Fruit fly (Drosophila melanogaster) whole organism, embryonic: ENCODE data around the gene CG1622.

Experiments
- Asciz ChIP-seq: fragments of 200-800 bp; sonication (Bioruptor generic); optimal IDR thresholded peaks from 2 replicates; lab custom pipeline; 2017; ENCODE audit warnings: missing biosample characterization, mild to moderate bottlenecking, missing genetic modification characterization, missing genetic modification reagents
- CG10462 ChIP-seq: fragments of 200-800 bp; sonication (Bioruptor generic); optimal IDR thresholded peaks from 2 replicates; lab custom pipeline; 2016; ENCODE audit warnings: missing biosample characterization, missing genetic modification characterization
- CG13287 ChIP-seq: fragments of 200-800 bp; sonication (Bioruptor generic); IDR thresholded peaks from 2 replicates; pipeline ENCODE4 v1.3.6; 2022; ENCODE audit warnings: missing biosample characterization, missing genetic modification characterization; ENCODE audit not compliant: partially characterized antibody
- CG15479 ChIP-seq: fragments of 200-800 bp; sonication (Bioruptor generic); optimal IDR thresholded peaks from 3 replicates; lab custom pipeline; 2019; ENCODE audit warnings: missing biosample characterization, mild to moderate bottlenecking, missing genetic modification characterization, moderate library complexity
- CG15601 ChIP-seq: fragments of 200-800 bp; sonication (Bioruptor generic); optimal IDR thresholded peaks from 3 replicates; lab custom pipeline; 2019; ENCODE audit warnings: missing biosample characterization, mild to moderate bottlenecking, missing genetic modification characterization, moderate library complexity
- CG16863 ChIP-seq: fragments of 200-800 bp; sonication (Bioruptor generic); optimal IDR thresholded peaks from 3 replicates; lab custom pipeline; 2016; ENCODE audit warnings: missing biosample characterization, missing genetic modification characterization
- CG17186 ChIP-seq: fragments of 200-800 bp; sonication (Bioruptor generic); optimal IDR thresholded peaks from 3 replicates; lab custom pipeline; 2017; ENCODE audit warnings: missing biosample characterization, missing genetic modification reagents, missing genetic modification characterization
- CG17328 ChIP-seq: fragments of 200-800 bp; sonication (Bioruptor generic); IDR thresholded peaks from 2 replicates; pipeline ENCODE4 v1.3.6; 2022; ENCODE audit warnings: missing biosample characterization, missing genetic modification characterization
- CG18011 ChIP-seq: fragments of 200-800 bp; sonication (Bioruptor generic); optimal IDR thresholded peaks from 2 replicates; lab custom pipeline; 2017; ENCODE audit warnings: missing biosample characterization, missing genetic modification characterization, mild to moderate bottlenecking, moderate library complexity, missing genotype
- CG18262 ChIP-seq: fragments of 200-800 bp; optimal IDR thresholded peaks from 3 replicates; lab custom pipeline; 2019; ENCODE audit warnings: missing biosample characterization, mild to moderate bottlenecking, missing genetic modification characterization, moderate library complexity
- CG2120 ChIP-seq: fragments of 200-800 bp; sonication (Bioruptor generic); optimal IDR thresholded peaks from 3 replicates; lab custom pipeline; 2016; ENCODE audit warnings: missing biosample characterization, missing genetic modification characterization
- CG32767 ChIP-seq: fragments of 200-800 bp; sonication (Bioruptor generic); IDR thresholded peaks from 2 replicates; pipeline ENCODE4 v1.3.6; 2022; ENCODE audit warnings: missing biosample characterization, missing genetic modification characterization
- CG34376 ChIP-seq: fragments of 200-800 bp; sonication (Bioruptor generic); optimal IDR thresholded peaks from 2 replicates; lab custom pipeline; 2018; ENCODE audit warnings: missing biosample characterization, mild to moderate bottlenecking, missing genetic modification characterization
- CG4328 ChIP-seq: fragments of 200-800 bp; sonication (Bioruptor generic); optimal IDR thresholded peaks from 3 replicates; lab custom pipeline; 2017; ENCODE audit warnings: missing biosample characterization, missing genetic modification reagents, missing genetic modification characterization
- CG6175 ChIP-seq: fragments of 200-800 bp; sonication (Bioruptor generic); IDR thresholded peaks from 3 replicates; pipeline ENCODE4 v1.3.6; 2022; ENCODE audit warnings: missing biosample characterization, missing genetic modification characterization
- CG6254 ChIP-seq: fragments of 200-800 bp; sonication (Bioruptor generic); optimal IDR thresholded peaks from 3 replicates; lab custom pipeline; 2017; ENCODE audit warnings: mild to moderate bottlenecking, missing biosample characterization, missing genetic modification reagents, missing genetic modification characterization
- CG7357 ChIP-seq: fragments of 200-800 bp; sonication (Bioruptor generic); IDR thresholded peaks from 3 replicates; pipeline ENCODE4 v1.3.6; 2022; ENCODE audit warnings: missing biosample characterization, missing genetic modification characterization
- CG7963 ChIP-seq: fragments of 200-800 bp; sonication (Bioruptor generic); IDR thresholded peaks from 3 replicates; pipeline ENCODE4 v1.3.6; 2022; ENCODE audit warnings: missing biosample characterization, missing genetic modification characterization; ENCODE audit not compliant: partially characterized antibody
- CG8944 ChIP-seq: fragments of 200-800 bp; sonication (Bioruptor generic); optimal IDR thresholded peaks from 3 replicates; lab custom pipeline; 2016; ENCODE audit warnings: missing biosample characterization, missing genetic modification characterization
- CG9437 ChIP-seq: fragments of 200-800 bp; sonication (Bioruptor generic); optimal IDR thresholded peaks from 2 replicates; lab custom pipeline; 2018; ENCODE audit warnings: missing biosample characterization, mild to moderate bottlenecking, missing genetic modification characterization
- CG9609 ChIP-seq: fragments of 200-800 bp; sonication (Bioruptor generic); optimal IDR thresholded peaks from 3 replicates; lab custom pipeline; 2016; ENCODE audit warnings: missing biosample characterization, missing genetic modification characterization
- Camta ChIP-seq: fragments of 200-800 bp; sonication (Bioruptor generic); optimal IDR thresholded peaks from 2 replicates; lab custom pipeline; 2016; ENCODE audit warnings: missing biosample characterization, missing genetic modification characterization
- Ets65A ChIP-seq: fragments of 200-800 bp; sonication (Bioruptor generic); peaks from one replicate; lab custom pipeline; 2016; ENCODE audit warnings: missing biosample characterization, missing genetic modification characterization
- Hmr ChIP-seq: fragments of 200-800 bp; sonication (Bioruptor generic); optimal IDR thresholded peaks from 3 replicates; lab custom pipeline; 2017; ENCODE audit warnings: mild to moderate bottlenecking, missing biosample characterization, missing genetic modification reagents, missing genetic modification characterization
- NK7.1 ChIP-seq: fragments of 200-800 bp; sonication (Bioruptor generic); optimal IDR thresholded peaks from 3 replicates; lab custom pipeline; 2016; ENCODE audit warnings: missing biosample characterization, missing genetic modification characterization
- Optix ChIP-seq: fragments of 200-800 bp; sonication (Bioruptor generic); IDR thresholded peaks from 3 replicates; pipeline ENCODE4 v1.3.6; 2022; ENCODE audit warnings: missing biosample characterization, missing genetic modification characterization
- amos ChIP-seq: fragments of 200-800 bp; sonication (Bioruptor generic); IDR thresholded peaks from 2 replicates; pipeline ENCODE4 v1.3.6; 2022; ENCODE audit warnings: missing biosample characterization, missing genetic modification characterization; ENCODE audit not compliant: partially characterized antibody
- ara ChIP-seq: fragments of 200-800 bp; sonication (Bioruptor generic); IDR thresholded peaks from 2 replicates; pipeline ENCODE4 v1.3.6; 2022; ENCODE audit warnings: missing biosample characterization, missing genetic modification characterization
- ash1 ChIP-seq: fragments of 200-800 bp; sonication (Bioruptor generic); optimal IDR thresholded peaks from 2 replicates; lab custom pipeline; 2018; ENCODE audit warnings: missing biosample characterization, mild to moderate bottlenecking, missing genetic modification characterization
- bcd ChIP-seq: fragments of 200-800 bp; sonication (Bioruptor generic); optimal IDR thresholded peaks from 2 replicates; lab custom pipeline; 2017; ENCODE audit warnings: missing biosample characterization, mild to moderate bottlenecking, missing genetic modification characterization
- bsh ChIP-seq, 2 experiments: fragments of 200-800 bp; sonication (Bioruptor generic); optimal IDR thresholded peaks; 2 replicates each; lab custom pipeline; 2017 to 2018; ENCODE audit warnings: mild to moderate bottlenecking in 2 of 2, missing biosample characterization in 2 of 2, missing genetic modification characterization in 2 of 2, moderate library complexity in 1 of 2
- chinmo ChIP-seq: fragments of 200-800 bp; sonication (Bioruptor generic); IDR thresholded peaks from 4 replicates; pipeline ENCODE4 v1.3.6; 2022; ENCODE audit warnings: missing biosample characterization, missing genetic modification characterization; ENCODE audit not compliant: partially characterized antibody
- chn ChIP-seq: fragments of 200-800 bp; sonication (Bioruptor generic); optimal IDR thresholded peaks from 2 replicates; lab custom pipeline; 2016; ENCODE audit warnings: missing biosample characterization, missing genetic modification characterization
- croc ChIP-seq: fragments of 200-800 bp; sonication (Bioruptor generic); conservative IDR thresholded peaks from 3 replicates; pipeline ENCODE4 v1.3.6; 2022; ENCODE audit warnings: missing biosample characterization, missing genetic modification characterization
- danr ChIP-seq: fragments of 200-800 bp; sonication (Bioruptor generic); IDR thresholded peaks from 2 replicates; pipeline ENCODE4 v1.3.6; 2022; ENCODE audit warnings: missing biosample characterization, missing genetic modification characterization
- grau ChIP-seq: fragments of 200-800 bp; optimal IDR thresholded peaks from 3 replicates; lab custom pipeline; 2019; ENCODE audit warnings: missing biosample characterization, mild to moderate bottlenecking, missing genetic modification characterization, moderate library complexity
- gsb-n ChIP-seq: fragments of 200-800 bp; sonication (Bioruptor generic); optimal IDR thresholded peaks from 3 replicates; lab custom pipeline; 2018; ENCODE audit warnings: missing biosample characterization, mild to moderate bottlenecking, missing genetic modification characterization
- ham ChIP-seq: fragments of 200-800 bp; sonication (Bioruptor generic); IDR thresholded peaks from 2 replicates; pipeline ENCODE4 v1.3.6; 2022; ENCODE audit warnings: missing biosample characterization, missing genetic modification characterization
- hbn ChIP-seq: fragments of 200-800 bp; sonication (Bioruptor generic); IDR thresholded peaks from 2 replicates; pipeline ENCODE4 v1.3.6; 2022; ENCODE audit warnings: missing biosample characterization, missing genetic modification characterization; ENCODE audit not compliant: partially characterized antibody
- insv ChIP-seq, 2 experiments: fragments of 200-800 bp; sonication (Bioruptor generic); optimal IDR thresholded peaks; 3 replicates each; lab custom pipeline; 2016 to 2018; ENCODE audit warnings: missing biosample characterization in 2 of 2, missing genetic modification characterization in 2 of 2
- jigr1 ChIP-seq: fragments of 200-800 bp; sonication (Bioruptor generic); IDR thresholded peaks from 3 replicates; pipeline ENCODE4 v1.3.6; 2022; ENCODE audit warnings: missing biosample characterization, missing genetic modification characterization
- org-1 ChIP-seq: fragments of 200-800 bp; sonication (Bioruptor generic); optimal IDR thresholded peaks from 2 replicates; lab custom pipeline; 2017; ENCODE audit warnings: missing biosample characterization, missing genetic modification characterization
- pb ChIP-seq: fragments of 200-800 bp; sonication (Bioruptor generic); optimal IDR thresholded peaks from 3 replicates; lab custom pipeline; 2016; ENCODE audit warnings: missing biosample characterization, missing genetic modification characterization
- peb ChIP-seq: fragments of 200-800 bp; sonication (Bioruptor generic); IDR thresholded peaks from 2 replicates; pipeline ENCODE4 v1.3.6; 2022; ENCODE audit warnings: missing biosample characterization, missing genetic modification characterization
- psq ChIP-seq: fragments of 200-800 bp; sonication (Bioruptor generic); optimal IDR thresholded peaks from 2 replicates; lab custom pipeline; 2017; ENCODE audit warnings: missing biosample characterization, missing genetic modification characterization
- row ChIP-seq: fragments of 200-800 bp; sonication (Bioruptor generic); IDR thresholded peaks from 3 replicates; pipeline ENCODE4 v1.3.6; 2022; ENCODE audit warnings: missing biosample characterization, missing genetic modification characterization
- run ChIP-seq: fragments of 200-800 bp; sonication (Bioruptor generic); optimal IDR thresholded peaks from 3 replicates; lab custom pipeline; 2018; ENCODE audit warnings: missing biosample characterization, mild to moderate bottlenecking, missing genetic modification characterization
- schlank ChIP-seq: fragments of 200-800 bp; sonication (Bioruptor generic); optimal IDR thresholded peaks from 2 replicates; lab custom pipeline; 2018; ENCODE audit warnings: missing biosample characterization, mild to moderate bottlenecking, missing genetic modification characterization
- sna ChIP-seq: fragments of 200-800 bp; sonication (Bioruptor generic); IDR thresholded peaks from 2 replicates; pipeline ENCODE4 v1.3.6; 2022; ENCODE audit warnings: missing biosample characterization, missing genetic modification characterization; ENCODE audit not compliant: partially characterized antibody
- tgo ChIP-seq: fragments of 200-800 bp; sonication (Bioruptor generic); IDR thresholded peaks from 3 replicates; pipeline ENCODE4 v1.3.6; 2022; ENCODE audit warnings: missing biosample characterization, missing genetic modification characterization

CG1622 gene

dm6 chrX:13337454-13337853, 40.6 kb downstream of the CG1622 start, which contains the start of gene RpS15Aa (continued):
- TF ChIP-seq CG6254 (GFP tag; lab: Kevin White, UChicago): peak; percentile 47
- peak; percentile 99 for TF ChIP-seq Ets65A (GFP tag; lab: Kevin White, UChicago)
- TF ChIP-seq run (tag; lab: Kevin White, UChicago): peak; percentile 38
- peak; percentile 81 for TF ChIP-seq amos (GFP tag; lab: Robert Waterston, UW)
- TF ChIP-seq CG13287: peak; percentile 40
- TF ChIP-seq CG9437 (GFP tag; lab: Kevin White, UChicago): peak; percentile 43
- TF ChIP-seq peb (GFP tag; lab: Robert Waterston, UW): no peak
- peak in 1 of 2 experiments; percentile 64 for TF ChIP-seq bsh (GFP tag; optimal IDR thresholded peaks at IDR 0.05; lab: Kevin White, UChicago)
- TF ChIP-seq CG15479 (GFP tag; lab: Kevin White, UChicago): no peak
- peak; percentile 77 for TF ChIP-seq CG9609 (GFP tag; lab: Kevin White, UChicago)
- peak; percentile 47 for TF ChIP-seq gsb-n (tag; lab: Kevin White, UChicago)
- peak; percentile 66 for TF ChIP-seq tgo (GFP tag; lab: Robert Waterston, UW)
- TF ChIP-seq CG10462 (GFP tag; lab: Kevin White, UChicago): no peak
- TF ChIP-seq row (GFP tag; lab: Robert Waterston, UW): peak; percentile 50
- peak; percentile 46 for TF ChIP-seq chn (GFP tag; lab: Kevin White, UChicago)
- peak; percentile 71 for TF ChIP-seq ara (GFP tag; lab: Robert Waterston, UW)
- no peak for TF ChIP-seq ham (GFP tag; lab: Robert Waterston, UW)
- TF ChIP-seq hbn (GFP tag; lab: Robert Waterston, UW): 0 out of 2 replicates have a peak, but pooled peaks have one; percentile 26
- TF ChIP-seq bcd (GFP tag; lab: Kevin White, UChicago): peak; percentile 87
- TF ChIP-seq CG18262 (tag; lab: Kevin White, UChicago): peak; percentile 49
- TF ChIP-seq schlank (tag; lab: Kevin White, UChicago): peak; percentile 74
- peak; percentile 84 for TF ChIP-seq CG34376 (GFP tag; lab: Kevin White, UChicago)
- TF ChIP-seq CG32767 (GFP tag; lab: Robert Waterston, UW): peak; percentile 41; the same call in 1 of the 2 replicates
- TF ChIP-seq danr (GFP tag; lab: Robert Waterston, UW): peak; percentile 45; the same call in 1 of the 2 replicates
- peak; percentile 34 for TF ChIP-seq CG2120 (GFP tag; lab: Kevin White, UChicago)
- peak; percentile 46; the same call in 1 of the 3 replicates for TF ChIP-seq CG7963 (GFP tag; lab: Robert Waterston, UW)
- TF ChIP-seq croc (GFP tag; lab: Robert Waterston, UW): peak; percentile 41; the same call in 2 of the 3 replicates
- peak; percentile 69 for TF ChIP-seq Optix (GFP tag; lab: Robert Waterston, UW)
- peak; percentile 59 for TF ChIP-seq grau (tag; lab: Kevin White, UChicago)
- peak; percentile 66 for TF ChIP-seq CG16863 (GFP tag; lab: Kevin White, UChicago)
- peak; percentile 75; the same call in 2 of the 3 replicates for TF ChIP-seq CG6175 (GFP tag; lab: Robert Waterston, UW)
- peak; percentile 39 for TF ChIP-seq CG15601 (tag; lab: Kevin White, UChicago)
- TF ChIP-seq Hmr (GFP tag; lab: Kevin White, UChicago): peak; percentile 84
- no peak for TF ChIP-seq chinmo (GFP tag; lab: Robert Waterston, UW)
- peak; percentile 60 for TF ChIP-seq org-1 (GFP tag; lab: Kevin White, UChicago)
- no peak for TF ChIP-seq CG7357
- peak; percentile 7 for TF ChIP-seq psq (GFP tag; lab: Kevin White, UChicago)
- TF ChIP-seq jigr1 (GFP tag; lab: Robert Waterston, UW): 0 out of 3 replicates have a peak, but pooled peaks have one; percentile 20
- peak; percentile 47 for TF ChIP-seq CG17186 (GFP tag; lab: Kevin White, UChicago)
- TF ChIP-seq CG4328 (GFP tag; lab: Kevin White, UChicago): peak; percentile 75
- peak; percentile 49 for TF ChIP-seq CG18011
- TF ChIP-seq insv (GFP tag; optimal IDR thresholded peaks at IDR 0.05; lab: Kevin White, UChicago): peak in 1 of 2 experiments; percentile 55
- no peak for TF ChIP-seq sna (GFP tag; lab: Robert Waterston, UW)
- peak; percentile 74 for TF ChIP-seq Camta
- TF ChIP-seq pb (GFP tag; lab: Kevin White, UChicago): peak; percentile 77
- peak; percentile 47 for TF ChIP-seq ash1 (GFP tag; lab: Kevin White, UChicago)
- peak; percentile 87 for TF ChIP-seq CG17328
- TF ChIP-seq CG8944 (GFP tag; lab: Kevin White, UChicago): peak; percentile 58
- TF ChIP-seq NK7.1: peak; percentile 60
- TF ChIP-seq Asciz (GFP tag; lab: Kevin White, UChicago): peak; percentile 78
